Fruit fly (Drosophila melanogaster) whole organism, embryonic: ENCODE data around the gene amrt.

ENCODE experiments used
- Awh ChIP-seq: fragments of 200-800 bp; sonication (Bioruptor generic); IDR thresholded peaks from 2 replicates; pipeline ENCODE4, ENCODE4 v1.3.6; 2022; ENCODE audit warnings: missing biosample characterization, missing genetic modification characterization
- CG10147 ChIP-seq: fragments of 200-800 bp; sonication (Bioruptor generic); optimal IDR thresholded peaks from 2 replicates; lab custom pipeline; 2019; ENCODE audit warnings: missing biosample characterization, mild to moderate bottlenecking, missing genetic modification characterization, moderate library complexity
- CG10267 ChIP-seq: fragments of 200-800 bp; sonication (Bioruptor generic); optimal IDR thresholded peaks from 2 replicates; lab custom pipeline; 2018; ENCODE audit warnings: missing biosample characterization, mild to moderate bottlenecking, missing genetic modification characterization, moderate library complexity
- CG10431 ChIP-seq: fragments of 200-800 bp; sonication (Bioruptor generic); optimal IDR thresholded peaks from 3 replicates; lab custom pipeline; 2018; ENCODE audit warnings: missing biosample characterization, mild to moderate bottlenecking, missing genetic modification characterization
- CG10654 ChIP-seq: fragments of 200-800 bp; sonication (Bioruptor generic); optimal IDR thresholded peaks from 2 replicates; lab custom pipeline; 2016; ENCODE audit warnings: missing biosample characterization, missing genetic modification characterization
- CG10959 ChIP-seq: fragments of 200-800 bp; sonication (Bioruptor generic); IDR thresholded peaks from 2 replicates; pipeline ENCODE4 v1.3.6; 2022; ENCODE audit warnings: missing biosample characterization, missing genetic modification characterization
- CG1233 ChIP-seq: fragments of 200-800 bp; sonication (Bioruptor generic); optimal IDR thresholded peaks from 4 replicates; lab custom pipeline; 2018; ENCODE audit warnings: missing biosample characterization, mild to moderate bottlenecking, missing genetic modification characterization
- CG14014 ChIP-seq: fragments of 200-800 bp; sonication (Bioruptor generic); IDR thresholded peaks from 2 replicates; pipeline ENCODE4 v1.3.6; 2022; ENCODE audit warnings: missing biosample characterization, missing genetic modification characterization
- CG15479 ChIP-seq: fragments of 200-800 bp; sonication (Bioruptor generic); optimal IDR thresholded peaks from 3 replicates; lab custom pipeline; 2019; ENCODE audit warnings: missing biosample characterization, mild to moderate bottlenecking, missing genetic modification characterization, moderate library complexity
- CG16813 ChIP-seq: fragments of 200-800 bp; sonication (Bioruptor generic); IDR thresholded peaks from 3 replicates; pipeline ENCODE4 v1.3.6; 2022; ENCODE audit warnings: missing biosample characterization, missing genetic modification characterization; ENCODE audit not compliant: partially characterized antibody
- CG17186 ChIP-seq: fragments of 200-800 bp; sonication (Bioruptor generic); optimal IDR thresholded peaks from 3 replicates; lab custom pipeline; 2017; ENCODE audit warnings: missing biosample characterization, missing genetic modification reagents, missing genetic modification characterization
- CG17359 ChIP-seq: fragments of 200-800 bp; sonication (Bioruptor generic); optimal IDR thresholded peaks from 3 replicates; lab custom pipeline; 2018; ENCODE audit warnings: missing biosample characterization, mild to moderate bottlenecking, missing genetic modification characterization, moderate library complexity
- CG18764 ChIP-seq: fragments of 200-800 bp; sonication (Bioruptor generic); optimal IDR thresholded peaks from 3 replicates; lab custom pipeline; 2016; ENCODE audit warnings: missing biosample characterization, missing genetic modification characterization
- CG2199 ChIP-seq: fragments of 200-800 bp; sonication (Bioruptor generic); IDR thresholded peaks from 3 replicates; pipeline ENCODE4 v1.3.6; 2022; ENCODE audit warnings: missing biosample characterization, missing genetic modification characterization
- CG32772 ChIP-seq: fragments of 200-800 bp; sonication (Bioruptor generic); IDR thresholded peaks from 2 replicates; pipeline ENCODE4 v1.3.6; 2022; ENCODE audit warnings: missing biosample characterization, missing genetic modification characterization
- CG42726 ChIP-seq: fragments of 200-800 bp; sonication (Bioruptor generic); IDR thresholded peaks from 2 replicates; pipeline ENCODE4 v1.3.6; 2022; ENCODE audit warnings: missing biosample characterization, missing genetic modification characterization; ENCODE audit not compliant: partially characterized antibody
- CG4820 ChIP-seq: fragments of 200-800 bp; sonication (Bioruptor generic); optimal IDR thresholded peaks from 3 replicates; lab custom pipeline; 2016; ENCODE audit warnings: missing biosample characterization, missing genetic modification characterization
- CG6254 ChIP-seq: fragments of 200-800 bp; sonication (Bioruptor generic); optimal IDR thresholded peaks from 3 replicates; lab custom pipeline; 2017; ENCODE audit warnings: mild to moderate bottlenecking, missing biosample characterization, missing genetic modification reagents, missing genetic modification characterization
- CG6854 ChIP-seq: fragments of 200-800 bp; sonication (Bioruptor generic); optimal IDR thresholded peaks from 3 replicates; lab custom pipeline; 2017; ENCODE audit warnings: missing biosample characterization, mild to moderate bottlenecking, missing genetic modification characterization
- CG7786 ChIP-seq: fragments of 200-800 bp; sonication (Bioruptor generic); optimal IDR thresholded peaks from 2 replicates; lab custom pipeline; 2016; ENCODE audit warnings: missing biosample characterization, missing genetic modification characterization
- CG8478 ChIP-seq: fragments of >200 bp; optimal IDR thresholded peaks from 2 replicates; lab custom pipeline; 2018
- D19A ChIP-seq: fragments of 200-800 bp; optimal IDR thresholded peaks from 3 replicates; lab custom pipeline; 2019; ENCODE audit warnings: missing biosample characterization, mild to moderate bottlenecking, missing genetic modification characterization, moderate library complexity
- Dip2 ChIP-seq: fragments of 200-800 bp; sonication (Bioruptor generic); IDR thresholded peaks from 2 replicates; pipeline ENCODE4 v1.3.6; 2022; ENCODE audit warnings: missing biosample characterization, missing genetic modification characterization
- Dp ChIP-seq: fragments of 200-800 bp; sonication (Bioruptor generic); optimal IDR thresholded peaks from 2 replicates; lab custom pipeline; 2018; ENCODE audit warnings: missing biosample characterization, mild to moderate bottlenecking, missing genetic modification characterization, moderate library complexity
- Drgx ChIP-seq: fragments of 200-800 bp; sonication (Bioruptor generic); IDR thresholded peaks from 2 replicates; pipeline ENCODE4 v1.3.6; 2022; ENCODE audit warnings: missing biosample characterization, missing genetic modification characterization
- E2f1 ChIP-seq: fragments of 200-800 bp; sonication (Bioruptor generic); IDR thresholded peaks from 2 replicates; pipeline ENCODE4 v1.3.6; 2022; ENCODE audit warnings: missing biosample characterization, missing genetic modification characterization
- H2.0 ChIP-seq: fragments of 200-800 bp; sonication (Bioruptor generic); IDR thresholded peaks from 2 replicates; pipeline ENCODE4 v1.3.6; 2022; ENCODE audit warnings: missing biosample characterization, missing genetic modification characterization
- Jarid2 ChIP-seq: fragments of 200-800 bp; sonication (Bioruptor generic); optimal IDR thresholded peaks from 3 replicates; lab custom pipeline; 2017; ENCODE audit warnings: mild to moderate bottlenecking, missing biosample characterization, missing genetic modification reagents, missing genetic modification characterization
- Mad ChIP-seq: fragments of 200-800 bp; sonication (Bioruptor generic); optimal IDR thresholded peaks from 2 replicates; lab custom pipeline; 2016; ENCODE audit warnings: missing biosample characterization, missing genetic modification characterization
- NfI ChIP-seq: fragments of 200-800 bp; sonication (Bioruptor generic); optimal IDR thresholded peaks from 3 replicates; lab custom pipeline; 2018; ENCODE audit warnings: missing biosample characterization, mild to moderate bottlenecking, missing genetic modification characterization, moderate library complexity
- Opbp ChIP-seq: fragments of 200-800 bp; sonication (Bioruptor generic); IDR thresholded peaks from 3 replicates; pipeline ENCODE4 v1.3.6; 2022; ENCODE audit warnings: missing biosample characterization, missing genetic modification characterization; ENCODE audit not compliant: partially characterized antibody
- PHDP ChIP-seq: fragments of 200-800 bp; sonication (Bioruptor generic); optimal IDR thresholded peaks from 3 replicates; lab custom pipeline; 2018; ENCODE audit warnings: missing biosample characterization, mild to moderate bottlenecking, missing genetic modification characterization, moderate library complexity
- Six4 ChIP-seq: fragments of 200-800 bp; sonication (Bioruptor generic); optimal IDR thresholded peaks from 2 replicates; lab custom pipeline; 2016; ENCODE audit warnings: missing biosample characterization, missing genetic modification characterization
- Vsx1 ChIP-seq: fragments of 200-800 bp; sonication (Bioruptor generic); optimal IDR thresholded peaks from 2 replicates; lab custom pipeline; 2017; ENCODE audit warnings: missing biosample characterization, mild to moderate bottlenecking, missing genetic modification characterization, missing genetic modification reagents
- YL-1 ChIP-seq: fragments of 200-800 bp; sonication (Bioruptor generic); optimal IDR thresholded peaks from 3 replicates; lab custom pipeline; 2017; ENCODE audit warnings: missing biosample characterization, mild to moderate bottlenecking, missing genetic modification characterization
- ab ChIP-seq: fragments of 200-800 bp; sonication (Bioruptor generic); optimal IDR thresholded peaks from 2 replicates; lab custom pipeline; 2016; ENCODE audit warnings: missing biosample characterization, missing genetic modification characterization
- cato ChIP-seq: fragments of 200-800 bp; sonication (Bioruptor generic); optimal IDR thresholded peaks from 2 replicates; lab custom pipeline; 2016; ENCODE audit warnings: missing biosample characterization, missing genetic modification characterization, borderline replicate concordance
- caup ChIP-seq: fragments of 200-800 bp; sonication (Bioruptor generic); optimal IDR thresholded peaks from 3 replicates; lab custom pipeline; 2017; ENCODE audit warnings: missing biosample characterization, mild to moderate bottlenecking, missing genetic modification characterization, moderate library complexity; ENCODE audit not compliant: severe bottlenecking
- chif ChIP-seq, 2 experiments: fragments of 200-800 bp; sonication (Bioruptor generic); optimal IDR thresholded peaks; 3 replicates each; lab custom pipeline; 2016; ENCODE audit warnings: missing biosample characterization in 2 of 2, missing genetic modification characterization in 2 of 2
- chn ChIP-seq: fragments of 200-800 bp; sonication (Bioruptor generic); optimal IDR thresholded peaks from 2 replicates; lab custom pipeline; 2016; ENCODE audit warnings: missing biosample characterization, missing genetic modification characterization
- ci ChIP-seq: fragments of 200-800 bp; sonication (Bioruptor generic); IDR thresholded peaks from 3 replicates; pipeline ENCODE4 v1.3.6; 2022; ENCODE audit warnings: missing biosample characterization, missing genetic modification characterization
- en ChIP-seq: fragments of 200-800 bp; sonication (Bioruptor generic); optimal IDR thresholded peaks from 2 replicates; lab custom pipeline; 2016; ENCODE audit warnings: missing biosample characterization, missing genetic modification characterization
- gt ChIP-seq: fragments of 200-800 bp; sonication (Bioruptor generic); IDR thresholded peaks from 2 replicates; pipeline ENCODE4 v1.3.6; 2022; ENCODE audit warnings: missing biosample characterization, missing genetic modification characterization
- inv ChIP-seq: fragments of 200-800 bp; sonication (Bioruptor generic); IDR thresholded peaks from 2 replicates; pipeline ENCODE4 v1.3.6; 2022; ENCODE audit warnings: missing biosample characterization, missing genetic modification characterization; ENCODE audit not compliant: partially characterized antibody
- maf-S ChIP-seq: fragments of 200-800 bp; sonication (Bioruptor generic); optimal IDR thresholded peaks from 2 replicates; lab custom pipeline; 2016; ENCODE audit warnings: missing biosample characterization, missing genetic modification characterization
- phol ChIP-seq: fragments of 200-800 bp; sonication (Bioruptor generic); optimal IDR thresholded peaks from 3 replicates; lab custom pipeline; 2018; ENCODE audit warnings: missing biosample characterization, mild to moderate bottlenecking, missing genetic modification characterization, moderate library complexity
- pita ChIP-seq: fragments of 200-800 bp; sonication (Bioruptor generic); optimal IDR thresholded peaks from 2 replicates; lab custom pipeline; 2017; ENCODE audit warnings: missing biosample characterization, mild to moderate bottlenecking, missing genetic modification characterization
- run ChIP-seq: fragments of 200-800 bp; sonication (Bioruptor generic); optimal IDR thresholded peaks from 3 replicates; lab custom pipeline; 2018; ENCODE audit warnings: missing biosample characterization, mild to moderate bottlenecking, missing genetic modification characterization
- schlank ChIP-seq: fragments of 200-800 bp; sonication (Bioruptor generic); optimal IDR thresholded peaks from 2 replicates; lab custom pipeline; 2018; ENCODE audit warnings: missing biosample characterization, mild to moderate bottlenecking, missing genetic modification characterization
- scrt ChIP-seq: fragments of 200-800 bp; sonication (Bioruptor generic); optimal IDR thresholded peaks from 2 replicates; lab custom pipeline; 2018; ENCODE audit warnings: missing biosample characterization, mild to moderate bottlenecking, missing genetic modification characterization, moderate library complexity
- unpg ChIP-seq: fragments of 200-800 bp; sonication (Bioruptor generic); optimal IDR thresholded peaks from 3 replicates; lab custom pipeline; 2018; ENCODE audit warnings: missing biosample characterization, mild to moderate bottlenecking, missing genetic modification characterization, moderate library complexity

Gene amrt

DNA sequence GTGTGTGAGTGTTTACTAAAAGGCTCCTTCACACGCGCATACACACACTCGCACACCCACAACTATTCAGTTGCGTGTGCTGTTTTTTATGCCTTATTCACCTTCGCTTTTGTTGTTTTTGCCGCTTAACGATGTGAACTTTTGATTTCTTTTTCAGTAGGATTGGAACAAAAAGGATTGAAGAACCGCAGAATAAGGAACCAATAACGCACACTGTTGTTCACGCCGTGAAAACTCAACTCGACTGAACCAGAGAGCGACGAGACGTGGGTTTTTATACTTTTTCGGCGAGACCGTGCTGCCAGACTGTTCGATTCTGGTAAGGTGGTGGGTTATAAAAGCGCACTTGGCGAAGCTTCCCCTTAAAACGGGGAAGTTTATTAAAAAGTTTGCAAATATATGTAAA, 27.1 kb upstream of the amrt start, which contains the start of gene Pdcd4 (continued):
- TF ChIP-seq CG32772 (GFP tag; lab: Robert Waterston, UW) (no peak), CG17186 (GFP tag; lab: Kevin White, UChicago) (peak; percentile 21), CG8478 (lab: Kevin White, UChicago) (no peak), CG15479 (GFP tag; lab: Kevin White, UChicago) (no peak), CG10147 (GFP tag; lab: Kevin White, UChicago) (no peak), schlank (tag; lab: Kevin White, UChicago) (no peak), chn (GFP tag; lab: Kevin White, UChicago) (peak; percentile 20), CG18764 (no peak), CG14014 (GFP tag; lab: Robert Waterston, UW) (no peak), CG42726 (GFP tag; lab: Robert Waterston, UW) (0 out of 2 replicates have a peak, but pooled peaks have one; percentile 49), Awh (GFP tag; lab: Robert Waterston, UW) (0 out of 2 replicates have a peak, but pooled peaks have one; percentile 24), NfI (GFP tag; lab: Kevin White, UChicago) (peak; percentile 35), CG10654 (no peak), chif (GFP tag; optimal IDR thresholded peaks at IDR 0.05; lab: Kevin White, UChicago) (no peak), ab (GFP tag; lab: Kevin White, UChicago) (no peak), CG6254 (GFP tag; lab: Kevin White, UChicago) (no peak), CG7786 (GFP tag; lab: Kevin White, UChicago) (no peak), E2f1 (GFP tag; lab: Robert Waterston, UW) (no peak), Opbp (GFP tag; lab: Robert Waterston, UW) (no peak), ci (GFP tag; lab: Robert Waterston, UW) (0 out of 3 replicates have a peak, but pooled peaks have one; percentile 27), caup (GFP tag; lab: Kevin White, UChicago) (peak; percentile 57), CG16813 (GFP tag; lab: Robert Waterston, UW) (0 out of 3 replicates have a peak, but pooled peaks have one; percentile 21), PHDP (tag; lab: Kevin White, UChicago) (no peak), CG2199 (GFP tag; lab: Robert Waterston, UW) (no peak), Six4 (GFP tag; lab: Kevin White, UChicago) (no peak), CG1233 (GFP tag; lab: Kevin White, UChicago) (no peak), Dip2 (no peak), Drgx (GFP tag; lab: Robert Waterston, UW) (peak; percentile 25; the same call in 1 of the 2 replicates), maf-S (peak; percentile 4), YL-1 (GFP tag; lab: Kevin White, UChicago) (peak; percentile 38), gt (no peak), scrt (GFP tag; lab: Kevin White, UChicago) (peak; percentile 52), CG6854 (GFP tag; lab: Kevin White, UChicago) (no peak), Mad (peak; percentile 24), pita (GFP tag; lab: Kevin White, UChicago) (no peak), D19A (peak; percentile 28), inv (GFP tag; lab: Robert Waterston, UW) (no peak), CG10267 (peak; percentile 13), cato (no peak), CG4820 (no peak), en (no peak), H2.0 (GFP tag; lab: Robert Waterston, UW) (no peak), Dp (GFP tag; lab: Kevin White, UChicago) (peak; percentile 31), CG10959 (GFP tag; lab: Robert Waterston, UW) (no peak), phol (no peak), run (tag; lab: Kevin White, UChicago) (no peak), unpg (no peak), CG17359 (tag; lab: Kevin White, UChicago) (peak; percentile 25), CG10431 (no peak), Vsx1 (no peak), Jarid2 (GFP tag; lab: Kevin White, UChicago) (peak; percentile 95)
